Fruit fly (Drosophila melanogaster) whole organism, embryonic: Measurements from ENCODE around the gene CG14837.

Source experiments
- Abd-B ChIP-seq: fragments of 200-800 bp; sonication (Bioruptor generic); optimal IDR thresholded peaks from 2 replicates; lab custom pipeline; 2018; ENCODE audit warnings: missing biosample characterization, mild to moderate bottlenecking, missing genetic modification characterization, moderate library complexity
- Asciz ChIP-seq: fragments of 200-800 bp; sonication (Bioruptor generic); optimal IDR thresholded peaks from 2 replicates; lab custom pipeline; 2017; ENCODE audit warnings: missing biosample characterization, mild to moderate bottlenecking, missing genetic modification characterization, missing genetic modification reagents
- B-H1 ChIP-seq: fragments of 200-800 bp; sonication (Bioruptor generic); IDR thresholded peaks from 3 replicates; pipeline ENCODE4 v1.3.6; 2022; ENCODE audit warnings: missing biosample characterization, missing genetic modification characterization
- CG1024 ChIP-seq: fragments of 200-800 bp; sonication (Bioruptor generic); IDR thresholded peaks from 2 replicates; pipeline ENCODE4 v1.3.6; 2022; ENCODE audit warnings: missing biosample characterization, missing genetic modification characterization
- CG10543 ChIP-seq: fragments of 200-800 bp; sonication (Bioruptor generic); optimal IDR thresholded peaks from 3 replicates; lab custom pipeline; 2017; ENCODE audit warnings: missing biosample characterization, mild to moderate bottlenecking, missing genetic modification characterization, moderate library complexity
- CG10979 ChIP-seq: fragments of 200-800 bp; sonication (Bioruptor generic); optimal IDR thresholded peaks from 2 replicates; lab custom pipeline; 2018; ENCODE audit warnings: missing biosample characterization, mild to moderate bottlenecking, missing genetic modification characterization, moderate library complexity
- CG12155 ChIP-seq: fragments of 200-800 bp; sonication (Bioruptor generic); optimal IDR thresholded peaks from 3 replicates; lab custom pipeline; 2016; ENCODE audit warnings: missing biosample characterization, missing genetic modification characterization
- CG13624 ChIP-seq: fragments of 200-800 bp; sonication (Bioruptor generic); optimal IDR thresholded peaks from 2 replicates; lab custom pipeline; 2016; ENCODE audit warnings: missing biosample characterization, missing genetic modification characterization
- CG14441 ChIP-seq: fragments of 200-800 bp; sonication (Bioruptor generic); IDR thresholded peaks from 2 replicates; pipeline ENCODE4 v1.3.6; 2022; ENCODE audit warnings: missing biosample characterization, missing genetic modification characterization
- CG2199 ChIP-seq: fragments of 200-800 bp; sonication (Bioruptor generic); IDR thresholded peaks from 3 replicates; pipeline ENCODE4 v1.3.6; 2022; ENCODE audit warnings: missing biosample characterization, missing genetic modification characterization
- CG2202 ChIP-seq: fragments of 200-800 bp; sonication (Bioruptor generic); optimal IDR thresholded peaks from 2 replicates; lab custom pipeline; 2018; ENCODE audit warnings: missing biosample characterization, mild to moderate bottlenecking, missing genetic modification characterization
- CG2712 ChIP-seq: fragments of 200-800 bp; optimal IDR thresholded peaks from 3 replicates; lab custom pipeline; 2019; ENCODE audit warnings: missing biosample characterization, mild to moderate bottlenecking, missing genetic modification characterization, moderate library complexity
- CG30431 ChIP-seq: fragments of 200-800 bp; sonication (Bioruptor generic); optimal IDR thresholded peaks from 2 replicates; lab custom pipeline; 2017; ENCODE audit warnings: missing biosample characterization, missing genetic modification characterization
- CG34422 ChIP-seq: fragments of 200-800 bp; sonication (Bioruptor generic); IDR thresholded peaks from 3 replicates; pipeline ENCODE4 v1.3.6; 2022; ENCODE audit warnings: missing biosample characterization, missing genetic modification characterization
- CG4424 ChIP-seq: fragments of 200-800 bp; sonication (Bioruptor generic); optimal IDR thresholded peaks from 3 replicates; lab custom pipeline; 2016; ENCODE audit warnings: missing biosample characterization, missing genetic modification characterization
- CG4730 ChIP-seq: fragments of 200-800 bp; sonication (Bioruptor generic); IDR thresholded peaks from 2 replicates; pipeline ENCODE4 v1.3.6; 2022; ENCODE audit warnings: missing biosample characterization, missing genetic modification characterization
- CG6254 ChIP-seq: fragments of 200-800 bp; sonication (Bioruptor generic); optimal IDR thresholded peaks from 3 replicates; lab custom pipeline; 2017; ENCODE audit warnings: mild to moderate bottlenecking, missing biosample characterization, missing genetic modification reagents, missing genetic modification characterization
- CG6689 ChIP-seq: fragments of 200-800 bp; sonication (Bioruptor generic); IDR thresholded peaks from 2 replicates; pipeline ENCODE4 v1.3.6; 2022; ENCODE audit warnings: missing biosample characterization, missing genetic modification characterization
- CG7786 ChIP-seq: fragments of 200-800 bp; sonication (Bioruptor generic); optimal IDR thresholded peaks from 2 replicates; lab custom pipeline; 2016; ENCODE audit warnings: missing biosample characterization, missing genetic modification characterization
- CG7839 ChIP-seq: fragments of 200-800 bp; sonication (Bioruptor generic); optimal IDR thresholded peaks from 3 replicates; lab custom pipeline; 2018; ENCODE audit warnings: missing biosample characterization, mild to moderate bottlenecking, missing genetic modification characterization, moderate library complexity
- CG8089 ChIP-seq: fragments of 200-800 bp; sonication (Bioruptor generic); optimal IDR thresholded peaks from 3 replicates; lab custom pipeline; 2016; ENCODE audit warnings: missing biosample characterization, missing genetic modification characterization
- CG8281 ChIP-seq: fragments of 200-800 bp; sonication (Bioruptor generic); optimal IDR thresholded peaks from 2 replicates; lab custom pipeline; 2018; ENCODE audit warnings: missing biosample characterization, mild to moderate bottlenecking, missing genetic modification characterization, moderate library complexity
- CG8290 ChIP-seq, 3 experiments: fragments of 200-800 bp; sonication (Bioruptor generic); optimal IDR thresholded peaks; 2 replicates each; lab custom pipeline; 2016 to 2019; ENCODE audit warnings: missing biosample characterization in 3 of 3, missing genetic modification characterization in 3 of 3, mild to moderate bottlenecking in 2 of 3, moderate library complexity in 1 of 3
- CG9797 ChIP-seq: fragments of 200-800 bp; sonication (Bioruptor generic); optimal IDR thresholded peaks from 3 replicates; lab custom pipeline; 2018; ENCODE audit warnings: missing biosample characterization, mild to moderate bottlenecking, missing genetic modification characterization
- CHES-1-like ChIP-seq: fragments of 200-800 bp; sonication (Bioruptor generic); optimal IDR thresholded peaks from 2 replicates; lab custom pipeline; 2016; ENCODE audit warnings: missing biosample characterization, missing genetic modification characterization
- Doc3 ChIP-seq: fragments of 200-800 bp; sonication (Bioruptor generic); IDR thresholded peaks from 3 replicates; pipeline ENCODE4 v1.3.6; 2022; ENCODE audit warnings: missing biosample characterization, missing genetic modification characterization; ENCODE audit not compliant: partially characterized antibody
- E2f1 ChIP-seq: fragments of 200-800 bp; sonication (Bioruptor generic); IDR thresholded peaks from 2 replicates; pipeline ENCODE4 v1.3.6; 2022; ENCODE audit warnings: missing biosample characterization, missing genetic modification characterization
- E2f2 ChIP-seq: fragments of 200-800 bp; sonication (Bioruptor generic); IDR thresholded peaks from 2 replicates; pipeline ENCODE4 v1.3.6; 2022; ENCODE audit warnings: missing biosample characterization, missing genetic modification characterization
- Hr51 ChIP-seq, 2 experiments: fragments of 200-800 bp; sonication (Bioruptor generic); optimal IDR thresholded peaks; 2 replicates in 1 of 2; 3 replicates in 1 of 2; lab custom pipeline; 2016 to 2018; ENCODE audit warnings: missing biosample characterization in 2 of 2, missing genetic modification characterization in 2 of 2, mild to moderate bottlenecking in 1 of 2, moderate library complexity in 1 of 2
- Oli ChIP-seq: fragments of 200-800 bp; sonication (Bioruptor generic); optimal IDR thresholded peaks from 2 replicates; lab custom pipeline; 2018; ENCODE audit warnings: missing biosample characterization, mild to moderate bottlenecking, missing genetic modification characterization, moderate library complexity
- Ptx1 ChIP-seq: fragments of 200-800 bp; sonication (Bioruptor generic); IDR thresholded peaks from 2 replicates; pipeline ENCODE4 v1.3.6; 2022; ENCODE audit warnings: missing biosample characterization, missing genetic modification characterization
- Scr ChIP-seq: fragments of 200-800 bp; sonication (Bioruptor generic); IDR thresholded peaks from 2 replicates; pipeline ENCODE4 v1.3.6; 2022; ENCODE audit warnings: missing biosample characterization, missing genetic modification characterization; ENCODE audit not compliant: partially characterized antibody
- Ssrp ChIP-seq: fragments of 200-800 bp; sonication (Bioruptor generic); optimal IDR thresholded peaks from 2 replicates; lab custom pipeline; 2018; ENCODE audit warnings: missing biosample characterization, mild to moderate bottlenecking, missing genetic modification characterization, moderate library complexity
- bsh ChIP-seq, 2 experiments: fragments of 200-800 bp; sonication (Bioruptor generic); optimal IDR thresholded peaks; 2 replicates each; lab custom pipeline; 2017 to 2018; ENCODE audit warnings: mild to moderate bottlenecking in 2 of 2, missing biosample characterization in 2 of 2, missing genetic modification characterization in 2 of 2, moderate library complexity in 1 of 2
- dysf ChIP-seq: fragments of 200-800 bp; sonication (Bioruptor generic); IDR thresholded peaks from 3 replicates; pipeline ENCODE4 v1.3.6; 2022; ENCODE audit warnings: missing biosample characterization, missing genetic modification characterization
- ewg ChIP-seq: fragments of 200-800 bp; sonication (Bioruptor generic); optimal IDR thresholded peaks from 3 replicates; lab custom pipeline; 2017; ENCODE audit warnings: mild to moderate bottlenecking, missing biosample characterization, missing genetic modification reagents, missing genetic modification characterization
- hkb ChIP-seq, 2 experiments: fragments of 200-800 bp in 1 of 2; fragments of >200 bp in 1 of 2; sonication (Bioruptor generic) in 1 of 2; IDR thresholded peaks in 1 of 2; optimal IDR thresholded peaks in 1 of 2; 2 replicates each; pipeline versions ENCODE4 v1.3.6 to Lab custom; 2017 to 2022; ENCODE audit warnings: missing biosample characterization in 1 of 2, missing genetic modification characterization in 1 of 2
- lov ChIP-seq, 2 experiments: fragments of 200-800 bp in 1 of 2; fragments of >200 bp in 1 of 2; sonication (Bioruptor generic) in 1 of 2; IDR thresholded peaks in 1 of 2; optimal IDR thresholded peaks in 1 of 2; 2 replicates in 1 of 2; 3 replicates in 1 of 2; pipeline versions ENCODE4 v1.3.6 to Lab custom; 2017 to 2022; ENCODE audit warnings: missing biosample characterization in 1 of 2, missing genetic modification characterization in 1 of 2
- otp ChIP-seq: fragments of 200-800 bp; sonication (Bioruptor generic); IDR thresholded peaks from 3 replicates; pipeline ENCODE4, ENCODE4 v1.3.6; 2022; ENCODE audit warnings: missing biosample characterization, missing genetic modification characterization
- pan ChIP-seq, 4 experiments: fragments of >200 bp in 3 of 4; fragments of 200-800 bp in 1 of 4; sonication (Bioruptor generic) in 1 of 4; optimal IDR thresholded peaks in 3 of 4; IDR thresholded peaks in 1 of 4; 2 replicates each; pipeline versions ENCODE4 v1.3.6 to Lab custom; 2017 to 2022; ENCODE audit warnings: missing biosample characterization in 2 of 4, missing genetic modification characterization in 2 of 4, mixed read lengths in 1 of 4
- row ChIP-seq: fragments of 200-800 bp; sonication (Bioruptor generic); IDR thresholded peaks from 3 replicates; pipeline ENCODE4 v1.3.6; 2022; ENCODE audit warnings: missing biosample characterization, missing genetic modification characterization
- sisA ChIP-seq: fragments of 200-800 bp; sonication (Bioruptor generic); IDR thresholded peaks from 2 replicates; pipeline ENCODE4 v1.3.6; 2022; ENCODE audit warnings: missing biosample characterization, missing genetic modification characterization
- ssp ChIP-seq: fragments of 200-800 bp; sonication (Bioruptor generic); IDR thresholded peaks from 2 replicates; pipeline ENCODE4 v1.3.6; 2022; ENCODE audit warnings: missing biosample characterization, missing genetic modification characterization
- stwl ChIP-seq: fragments of 200-800 bp; sonication (Bioruptor generic); optimal IDR thresholded peaks from 3 replicates; lab custom pipeline; 2018; ENCODE audit warnings: missing biosample characterization, mild to moderate bottlenecking, missing genetic modification characterization, moderate library complexity
- ttk ChIP-seq: fragments of 200-800 bp; sonication (Bioruptor generic); IDR thresholded peaks from 2 replicates; pipeline ENCODE4 v2.1.2; 2022; ENCODE audit warnings: missing biosample characterization, missing genetic modification characterization
- vvl ChIP-seq: fragments of 200-800 bp; sonication (Bioruptor generic); IDR thresholded peaks from 2 replicates; pipeline ENCODE4 v1.3.6; 2022; ENCODE audit warnings: missing biosample characterization, missing genetic modification characterization
- zfh1 ChIP-seq: fragments of 200-800 bp; sonication (Bioruptor generic); IDR thresholded peaks from 3 replicates; pipeline ENCODE4 v1.3.6; 2022; ENCODE audit warnings: missing biosample characterization, missing genetic modification characterization

Gene CG14837

dm6 chr3L:7521847-7522246 is 38.0 kb downstream of the CG14837 start (continued):
- TF ChIP-seq Abd-B (GFP tag; lab: Kevin White, UChicago) (peak; percentile 9), CG2712 (peak; percentile 39), CG10543 (GFP tag; lab: Kevin White, UChicago) (no peak), CG4730 (GFP tag; lab: Robert Waterston, UW) (0 out of 2 replicates have a peak, but pooled peaks have one; percentile 17), CG4424 (GFP tag; lab: Kevin White, UChicago) (peak; percentile 31), CG2202 (tag; lab: Kevin White, UChicago) (no peak), stwl (tag; lab: Kevin White, UChicago) (no peak), B-H1 (peak; percentile 18; the same call in 1 of the 3 replicates), CG13624 (GFP tag; lab: Kevin White, UChicago) (no peak), Asciz (GFP tag; lab: Kevin White, UChicago) (peak; percentile 8), CG12155 (GFP tag; lab: Kevin White, UChicago) (peak; percentile 7), lov (optimal IDR thresholded peaks at IDR 0.05; lab: Kevin White, UChicago) (no peak), lov (GFP tag; IDR thresholded peaks at IDR 0.05; lab: Robert Waterston, UW) (no peak), CG30431 (GFP tag; lab: Kevin White, UChicago) (peak; percentile 31), hkb (optimal IDR thresholded peaks at IDR 0.05; lab: Kevin White, UChicago) (no peak), hkb (GFP tag; IDR thresholded peaks at IDR 0.05; lab: Robert Waterston, UW) (peak; percentile 60; the same call in 1 of the 2 replicates), CHES-1-like (no peak), Hr51 (GFP tag; optimal IDR thresholded peaks at IDR 0.05; lab: Kevin White, UChicago) (no peak), CG7839 (tag; lab: Kevin White, UChicago) (peak; percentile 57), Ssrp (tag; lab: Kevin White, UChicago) (peak; percentile 41), row (GFP tag; lab: Robert Waterston, UW) (peak; percentile 50; the same call in 2 of the 3 replicates), CG14441 (GFP tag; lab: Robert Waterston, UW) (0 out of 2 replicates have a peak, but pooled peaks have one; percentile 19), CG8290 (GFP tag; optimal IDR thresholded peaks at IDR 0.05; lab: Kevin White, UChicago) (no peak), CG8290 (tag; optimal IDR thresholded peaks at IDR 0.05; lab: Kevin White, UChicago) (no peak), ssp (GFP tag; lab: Robert Waterston, UW) (no peak), E2f2 (0 out of 2 replicates have a peak, but pooled peaks have one; percentile 8), CG8089 (GFP tag; lab: Kevin White, UChicago) (no peak), Doc3 (GFP tag; lab: Robert Waterston, UW) (no peak), otp (GFP tag; lab: Robert Waterston, UW) (0 out of 3 replicates have a peak, but pooled peaks have one; percentile 20), CG10979 (peak; percentile 66), CG6254 (peak; percentile 17), ewg (peak; percentile 9), CG1024 (GFP tag; lab: Robert Waterston, UW) (0 out of 2 replicates have a peak, but pooled peaks have one; percentile 26), E2f1 (GFP tag; lab: Robert Waterston, UW) (peak; percentile 28; the same call in 1 of the 2 replicates), ttk (GFP tag; lab: Robert Waterston, UW) (0 out of 2 replicates have a peak, but pooled peaks have one; percentile 15), CG9797 (no peak), CG8281 (tag; lab: Kevin White, UChicago) (no peak), CG34422 (GFP tag; lab: Robert Waterston, UW) (0 out of 3 replicates have a peak, but pooled peaks have one; percentile 35), zfh1 (GFP tag; lab: Robert Waterston, UW) (peak; percentile 58; the same call in 1 of the 3 replicates), CG7786 (no peak), bsh (GFP tag; optimal IDR thresholded peaks at IDR 0.05; lab: Kevin White, UChicago) (peak in 1 of 2 experiments; percentile 69), CG6689 (peak; percentile 51), Scr (GFP tag; lab: Robert Waterston, UW) (no peak), sisA (peak; percentile 45), pan (optimal IDR thresholded peaks at IDR 0.05; lab: Kevin White, UChicago) (no peak), pan (GFP tag; optimal IDR thresholded peaks at IDR 0.05 in 1 of 2, IDR thresholded peaks at IDR 0.05 in 1 of 2) (peak in 1 of 2 experiments; percentile 54), Ptx1 (GFP tag; lab: Robert Waterston, UW) (peak; percentile 34; the same call in 1 of the 2 replicates), Oli (tag; lab: Kevin White, UChicago) (peak; percentile 43), CG2199 (GFP tag; lab: Robert Waterston, UW) (0 out of 3 replicates have a peak, but pooled peaks have one; percentile 24), vvl (GFP tag; lab: Robert Waterston, UW) (peak; percentile 39; the same call in 1 of the 2 replicates), dysf (GFP tag; lab: Robert Waterston, UW) (no peak)
